Worm (Caenorhabditis elegans) whole organism, late embryonic: Measurements from ENCODE around the gene Y5H2A.4.

Source experiments
- ceh-18 ChIP-seq: sonication (generic microtip); optimal IDR thresholded peaks from 2 replicates; lab custom pipeline; 2016; ENCODE audit warnings: missing genetic modification characterization, missing compliant biosample characterization
- ceh-31 ChIP-seq: sonication (generic microtip); optimal IDR thresholded peaks from 2 replicates; lab custom pipeline; 2016; ENCODE audit warnings: missing genetic modification characterization, missing compliant biosample characterization
- ceh-34 ChIP-seq: sonication (generic microtip); optimal IDR thresholded peaks from 2 replicates; lab custom pipeline; 2016; ENCODE audit warnings: mild to moderate bottlenecking, missing genetic modification characterization, missing compliant biosample characterization
- elt-4 ChIP-seq: sonication (generic microtip); optimal IDR thresholded peaks from 2 replicates; lab custom pipeline; 2016; ENCODE audit warnings: missing genetic modification characterization, missing compliant biosample characterization
- fax-1 ChIP-seq: sonication (generic microtip); optimal IDR thresholded peaks from 2 replicates; lab custom pipeline; 2016; ENCODE audit warnings: missing genotype, missing genetic modification characterization, missing compliant biosample characterization
- gmeb-2 ChIP-seq: sonication (generic microtip); optimal IDR thresholded peaks from 2 replicates; lab custom pipeline; 2016; ENCODE audit warnings: missing genetic modification characterization, inconsistent platforms, missing compliant biosample characterization
- lin-11 ChIP-seq: fragments of 200-800 bp; sonication (Bioruptor generic); optimal IDR thresholded peaks from 2 replicates; lab custom pipeline; 2018; ENCODE audit warnings: mild to moderate bottlenecking, missing genetic modification characterization, missing compliant biosample characterization
- madf-2 ChIP-seq: sonication (generic microtip); optimal IDR thresholded peaks from 2 replicates; lab custom pipeline; 2017; ENCODE audit warnings: missing genetic modification characterization, missing compliant biosample characterization
- nhr-11 ChIP-seq: fragments of 150-350 bp; optimal IDR thresholded peaks from 2 replicates; lab custom pipeline; 2014; ENCODE audit warnings: missing biosample characterization, missing genetic modification characterization
- pha-4 ChIP-seq: fragments of 150-350 bp; optimal IDR thresholded peaks from 2 replicates; lab custom pipeline; 2018; ENCODE audit warnings: missing biosample characterization, missing genetic modification reagents, missing genetic modification characterization
- pqm-1 ChIP-seq: sonication (generic microtip); optimal IDR thresholded peaks from 2 replicates; lab custom pipeline; 2016; ENCODE audit warnings: missing genetic modification characterization, missing compliant biosample characterization
- tbx-2 ChIP-seq: sonication (generic microtip); optimal IDR thresholded peaks from 2 replicates; lab custom pipeline; 2016; ENCODE audit warnings: missing genetic modification characterization, missing compliant biosample characterization
- unc-55 ChIP-seq: sonication (generic microtip); optimal IDR thresholded peaks from 2 replicates; lab custom pipeline; 2017; ENCODE audit warnings: missing biosample characterization, missing genetic modification reagents, missing genetic modification characterization

DNA sequence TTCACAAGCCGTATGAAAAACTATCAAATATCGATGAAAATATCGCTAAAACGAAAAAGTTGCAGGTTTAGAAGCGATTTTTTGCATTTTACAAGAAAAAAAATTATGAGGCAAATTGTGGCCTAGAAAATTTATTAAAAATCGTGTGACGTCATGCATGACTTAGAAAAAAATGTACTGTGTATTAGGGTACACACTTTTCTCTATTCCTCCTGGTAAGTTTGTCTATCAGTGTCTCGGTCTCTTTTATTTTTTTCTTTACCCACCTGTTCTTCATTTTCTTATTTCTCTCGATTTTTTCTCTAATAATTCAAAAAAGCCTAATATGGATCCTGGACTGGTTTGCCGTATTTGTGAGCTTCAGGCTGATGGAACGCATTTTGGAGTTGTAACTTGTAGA is 11.0 kb upstream of the Y5H2A.4 start, which contains the start of gene nhr-227:
- TF ChIP-seq unc-55 (GFP tag; lab: Kevin White, UChicago) (no peak), pqm-1 (tag; lab: Kevin White, UChicago) (no peak), ceh-31 (no peak), elt-4 (no peak), ceh-34 (tag; lab: Kevin White, UChicago) (no peak), madf-2 (tag; lab: Kevin White, UChicago) (no peak), gmeb-2 (tag; lab: Kevin White, UChicago) (no peak), fax-1 (tag; lab: Kevin White, UChicago) (no peak), pha-4 (no peak), nhr-11 (tag; lab: Kevin White, UChicago) (no peak), lin-11 (tag; lab: Kevin White, UChicago) (no peak), tbx-2 (tag; lab: Kevin White, UChicago) (no peak), ceh-18 (no peak)
